Worm (Caenorhabditis elegans): Measurements from ENCODE around the gene sru-13.

- TF ChIP-seq med-1 (GFP tag; optimal IDR thresholded peaks at IDR 0.05; ENCODE audit: insufficient read depth) (no peak), tab-1 (GFP tag; IDR thresholded peaks at IDR 0.05) (no peak), klf-2 (GFP tag; conservative IDR thresholded peaks at IDR 0.05) (no peak), ztf-29 (GFP tag; IDR thresholded peaks at IDR 0.05) (no peak), T22C8.4 (GFP tag; IDR thresholded peaks at IDR 0.05) (no peak), ref-1 (GFP tag; conservative IDR thresholded peaks at IDR 0.05) (no peak), flt-1 (GFP tag; IDR thresholded peaks at IDR 0.05) (no peak)
Observed at ce11 chrIV:12540242-12540641, 17.8 kb upstream of the sru-13 start.
